Worm (Caenorhabditis elegans): ENCODE measurements around the gene bli-5.

Gene bli-5

ce11 chrIII:13423414-13423813, 6.2 kb downstream of the bli-5 start, which contains the start of gene exo-1 (continued):
- no peak for TF ChIP-seq ztf-6 (GFP tag; IDR thresholded peaks at IDR 0.05)
- TF ChIP-seq egrh-3 (GFP tag; IDR thresholded peaks at IDR 0.05) = 0 out of 2 replicates have a peak, but pooled peaks have one; percentile 18
- TF ChIP-seq ztf-28 (GFP tag; IDR thresholded peaks at IDR 0.05) = no peak
- no peak for TF ChIP-seq B0336.3 (GFP tag; IDR thresholded peaks at IDR 0.05)

ce11 chrIII:13418975-13419374, 10.6 kb downstream of the bli-5 start:
- peak; percentile 3 for TF ChIP-seq lsl-1 (GFP tag; optimal IDR thresholded peaks at IDR 0.05)
- TF ChIP-seq lin-54 (GFP tag; optimal IDR thresholded peaks at IDR 0.05) = no peak
- TF ChIP-seq ztf-22 (GFP tag; optimal IDR thresholded peaks at IDR 0.05) = no peak
- TF ChIP-seq T26A5.8 (tag; optimal IDR thresholded peaks at IDR 0.05) = no peak
- no peak for TF ChIP-seq aptf-3 (GFP tag; IDR thresholded peaks at IDR 0.05)
- no peak for TF ChIP-seq T07F8.4 (tag; optimal IDR thresholded peaks at IDR 0.05)
- 0 out of 2 replicates have a peak, but pooled peaks have one; percentile 21 for TF ChIP-seq D2030.7 (GFP tag; IDR thresholded peaks at IDR 0.05)
- no peak for TF ChIP-seq repo-1 (tag; optimal IDR thresholded peaks at IDR 0.05)
- TF ChIP-seq egl-44 (GFP tag; IDR thresholded peaks at IDR 0.05) = no peak
- peak; percentile 43 for TF ChIP-seq efl-1 (GFP tag; optimal IDR thresholded peaks at IDR 0.05)
- no peak for TF ChIP-seq tbx-9 (tag; optimal IDR thresholded peaks at IDR 0.05; ENCODE audit: borderline replicate concordance)
- peak; percentile 57 for TF ChIP-seq madf-6 (GFP tag; IDR thresholded peaks at IDR 0.05)
- peak; percentile 34 for TF ChIP-seq xnd-1 (tag; optimal IDR thresholded peaks at IDR 0.05)
- TF ChIP-seq lir-1 (GFP tag; conservative IDR thresholded peaks at IDR 0.05) = no peak
- TF ChIP-seq mcd-1 (GFP tag; IDR thresholded peaks at IDR 0.05) = no peak
- no peak for TF ChIP-seq F23B12.7 (tag; optimal IDR thresholded peaks at IDR 0.05; ENCODE audit: insufficient read depth)
- no peak for TF ChIP-seq B0019.2 (GFP tag; conservative IDR thresholded peaks at IDR 0.05)
- no peak for TF ChIP-seq unc-62 (GFP tag; optimal IDR thresholded peaks at IDR 0.05)
- TF ChIP-seq dox-1 (GFP tag; IDR thresholded peaks at IDR 0.05) = no peak
- TF ChIP-seq die-1 (tag; optimal IDR thresholded peaks at IDR 0.05) = peak; percentile 76
- no peak for TF ChIP-seq lin-26 (GFP tag; IDR thresholded peaks at IDR 0.05)
- TF ChIP-seq madf-10 (tag; optimal IDR thresholded peaks at IDR 0.05) = no peak
- TF ChIP-seq ets-4 (GFP tag; optimal IDR thresholded peaks at IDR 0.05) = no peak
- TF ChIP-seq rpc-1 (optimal IDR thresholded peaks at IDR 0.05) = no peak
- no peak for TF ChIP-seq rpc-1 (tag; optimal IDR thresholded peaks at IDR 0.05)
- TF ChIP-seq mxl-1 (tag; optimal IDR thresholded peaks at IDR 0.05) = no peak
- no peak for TF ChIP-seq unc-130 (GFP tag; optimal IDR thresholded peaks at IDR 0.05)
- no peak for TF ChIP-seq F22D6.2 (tag; optimal IDR thresholded peaks at IDR 0.05)
- no peak for TF ChIP-seq F39B2.1 (GFP tag; IDR thresholded peaks at IDR 0.05)
- no peak for TF ChIP-seq snpc-1.3 (tag; optimal IDR thresholded peaks at IDR 0.05; ENCODE audit: insufficient read depth)
- no peak for TF ChIP-seq dpff-1 (tag; optimal IDR thresholded peaks at IDR 0.05)
- TF ChIP-seq B0336.3 (GFP tag; IDR thresholded peaks at IDR 0.05) = no peak
- TF ChIP-seq Y53F4B.3 (GFP tag; IDR thresholded peaks at IDR 0.05) = no peak
- no peak for TF ChIP-seq bed-2 (GFP tag; IDR thresholded peaks at IDR 0.05)
- TF ChIP-seq hmg-1.2 (GFP tag; IDR thresholded peaks at IDR 0.05) = peak; percentile 59; the same call in 1 of the 2 replicates
- TF ChIP-seq tbp1 (GFP tag; optimal IDR thresholded peaks at IDR 0.05) = no peak

ce11 chrIII:13411202-13411601, 18.4 kb downstream of the bli-5 start:
- no peak for TF ChIP-seq pha-4 (tag; optimal IDR thresholded peaks at IDR 0.05)
- no peak for TF ChIP-seq dpl-1 (GFP tag; optimal IDR thresholded peaks at IDR 0.05)
- no peak for TF ChIP-seq nhr-120 (GFP tag; IDR thresholded peaks at IDR 0.05)
- no peak for TF ChIP-seq aptf-3 (GFP tag; IDR thresholded peaks at IDR 0.05)
- TF ChIP-seq nfya-1 (tag; optimal IDR thresholded peaks at IDR 0.05; ENCODE audit: borderline replicate concordance, insufficient read depth) = no peak
- TF ChIP-seq F55B11.4 (tag; optimal IDR thresholded peaks at IDR 0.05; ENCODE audit: borderline replicate concordance, insufficient read depth) = no peak
- TF ChIP-seq lsl-1 (GFP tag; optimal IDR thresholded peaks at IDR 0.05) = peak; percentile 11
- no peak for TF ChIP-seq C17E4.6 (GFP tag; IDR thresholded peaks at IDR 0.05)
- TF ChIP-seq F23B12.7 (tag; optimal IDR thresholded peaks at IDR 0.05; ENCODE audit: insufficient read depth) = peak; percentile 22
- TF ChIP-seq ztf-3 (GFP tag; optimal IDR thresholded peaks at IDR 0.05) = no peak
- peak; percentile 22 for TF ChIP-seq lin-54 (GFP tag; optimal IDR thresholded peaks at IDR 0.05)
- TF ChIP-seq hmg-20 (GFP tag; IDR thresholded peaks at IDR 0.05) = no peak
- TF ChIP-seq cebp-2 (GFP tag; IDR thresholded peaks at IDR 0.05) = no peak
- no peak for TF ChIP-seq chd-7 (tag; optimal IDR thresholded peaks at IDR 0.05)

All from whole organism, young adult.